Fruit fly (Drosophila melanogaster) whole organism, embryonic: ENCODE measurements around the gene CG15506.

ENCODE experiments used
- Aef1 ChIP-seq: fragments of 200-800 bp; sonication (Bioruptor generic); IDR thresholded peaks from 3 replicates; pipeline ENCODE4 v1.3.6; 2022; ENCODE audit warnings: missing biosample characterization, missing genetic modification characterization
- Atf-2 ChIP-seq: fragments of 200-800 bp; sonication (Bioruptor generic); optimal IDR thresholded peaks from 2 replicates; lab custom pipeline; 2016; ENCODE audit warnings: missing biosample characterization, missing genetic modification characterization
- B-H1 ChIP-seq: fragments of 200-800 bp; sonication (Bioruptor generic); IDR thresholded peaks from 3 replicates; pipeline ENCODE4 v1.3.6; 2022; ENCODE audit warnings: missing biosample characterization, missing genetic modification characterization
- C15 ChIP-seq: fragments of 200-800 bp; sonication (Bioruptor generic); IDR thresholded peaks from 3 replicates; pipeline ENCODE4 v1.3.6; 2022; ENCODE audit warnings: missing biosample characterization, missing genetic modification characterization
- CG11723 ChIP-seq: fragments of 200-800 bp; sonication (Bioruptor generic); optimal IDR thresholded peaks from 2 replicates; lab custom pipeline; 2017; ENCODE audit warnings: missing biosample characterization, mild to moderate bottlenecking, missing genetic modification characterization
- CG13424 ChIP-seq: fragments of 200-800 bp; sonication (Bioruptor generic); optimal IDR thresholded peaks from 2 replicates; lab custom pipeline; 2019; ENCODE audit warnings: missing biosample characterization, mild to moderate bottlenecking, missing genetic modification characterization, moderate library complexity
- CG14014 ChIP-seq: fragments of 200-800 bp; sonication (Bioruptor generic); IDR thresholded peaks from 2 replicates; pipeline ENCODE4 v1.3.6; 2022; ENCODE audit warnings: missing biosample characterization, missing genetic modification characterization
- CG17359 ChIP-seq: fragments of 200-800 bp; sonication (Bioruptor generic); optimal IDR thresholded peaks from 3 replicates; lab custom pipeline; 2018; ENCODE audit warnings: missing biosample characterization, mild to moderate bottlenecking, missing genetic modification characterization, moderate library complexity
- CG2120 ChIP-seq: fragments of 200-800 bp; sonication (Bioruptor generic); optimal IDR thresholded peaks from 3 replicates; lab custom pipeline; 2016; ENCODE audit warnings: missing biosample characterization, missing genetic modification characterization
- CG30020 ChIP-seq: fragments of 200-800 bp; optimal IDR thresholded peaks from 2 replicates; lab custom pipeline; 2019; ENCODE audit warnings: missing biosample characterization, mild to moderate bottlenecking, missing genetic modification characterization, moderate library complexity
- CG31441 ChIP-seq: fragments of 200-800 bp; sonication (Bioruptor generic); IDR thresholded peaks from 2 replicates; pipeline ENCODE4 v1.3.6; 2022; ENCODE audit warnings: missing biosample characterization, missing genetic modification characterization
- CG34376 ChIP-seq: fragments of 200-800 bp; sonication (Bioruptor generic); optimal IDR thresholded peaks from 2 replicates; lab custom pipeline; 2018; ENCODE audit warnings: missing biosample characterization, mild to moderate bottlenecking, missing genetic modification characterization
- CG4617 ChIP-seq: fragments of 200-800 bp; sonication (Bioruptor generic); optimal IDR thresholded peaks from 3 replicates; lab custom pipeline; 2016; ENCODE audit warnings: missing biosample characterization, missing genetic modification characterization, borderline replicate concordance
- CG8290 ChIP-seq, 3 experiments: fragments of 200-800 bp; sonication (Bioruptor generic); optimal IDR thresholded peaks; 2 replicates each; lab custom pipeline; 2016 to 2019; ENCODE audit warnings: missing biosample characterization in 3 of 3, missing genetic modification characterization in 3 of 3, mild to moderate bottlenecking in 2 of 3, moderate library complexity in 1 of 3
- CHES-1-like ChIP-seq: fragments of 200-800 bp; sonication (Bioruptor generic); optimal IDR thresholded peaks from 2 replicates; lab custom pipeline; 2016; ENCODE audit warnings: missing biosample characterization, missing genetic modification characterization
- CrebB ChIP-seq: fragments of 200-800 bp; sonication (Bioruptor generic); optimal IDR thresholded peaks from 3 replicates; lab custom pipeline; 2018; ENCODE audit warnings: missing biosample characterization, mild to moderate bottlenecking, missing genetic modification characterization
- Dfd ChIP-seq, 2 experiments: fragments of >200 bp; optimal IDR thresholded peaks; 2 replicates each; lab custom pipeline; 2017; ENCODE audit warnings: missing biosample characterization in 2 of 2, missing genetic modification characterization in 2 of 2
- Gsc ChIP-seq: fragments of 200-800 bp; sonication (Bioruptor generic); IDR thresholded peaks from 2 replicates; pipeline ENCODE4 v1.3.6; 2022; ENCODE audit warnings: missing biosample characterization, missing genetic modification characterization
- Hr39 ChIP-seq: fragments of >200 bp; optimal IDR thresholded peaks from 2 replicates; lab custom pipeline; 2017
- Hr51 ChIP-seq, 2 experiments: fragments of 200-800 bp; sonication (Bioruptor generic); optimal IDR thresholded peaks; 2 replicates in 1 of 2; 3 replicates in 1 of 2; lab custom pipeline; 2016 to 2018; ENCODE audit warnings: missing biosample characterization in 2 of 2, missing genetic modification characterization in 2 of 2, mild to moderate bottlenecking in 1 of 2, moderate library complexity in 1 of 2
- MTF-1 ChIP-seq: fragments of 200-800 bp; sonication (Bioruptor generic); optimal IDR thresholded peaks from 2 replicates; lab custom pipeline; 2018; ENCODE audit warnings: missing biosample characterization, mild to moderate bottlenecking, missing genetic modification characterization, borderline replicate concordance
- Mrtf ChIP-seq: fragments of 200-800 bp; sonication (Bioruptor generic); IDR thresholded peaks from 3 replicates; pipeline ENCODE4 v1.3.6; 2022; ENCODE audit warnings: missing biosample characterization, missing genetic modification characterization
- Pdp1 ChIP-seq, 2 experiments: fragments of 200-800 bp; sonication (Bioruptor generic); optimal IDR thresholded peaks; 3 replicates each; lab custom pipeline; 2016; ENCODE audit warnings: missing biosample characterization in 2 of 2, missing genetic modification characterization in 2 of 2, mild to moderate bottlenecking in 1 of 2, moderate library complexity in 1 of 2
- Ravus ChIP-seq: fragments of 200-800 bp; sonication (Bioruptor generic); IDR thresholded peaks from 2 replicates; pipeline ENCODE4 v1.3.6; 2022; ENCODE audit warnings: missing biosample characterization, missing genetic modification characterization
- Vsx1 ChIP-seq: fragments of 200-800 bp; sonication (Bioruptor generic); optimal IDR thresholded peaks from 2 replicates; lab custom pipeline; 2017; ENCODE audit warnings: missing biosample characterization, mild to moderate bottlenecking, missing genetic modification characterization, missing genetic modification reagents
- Xrp1 ChIP-seq: fragments of 200-800 bp; sonication (Bioruptor generic); IDR thresholded peaks from 2 replicates; pipeline ENCODE4 v1.3.6; 2022; ENCODE audit warnings: missing biosample characterization, missing genetic modification characterization
- YL-1 ChIP-seq: fragments of 200-800 bp; sonication (Bioruptor generic); optimal IDR thresholded peaks from 3 replicates; lab custom pipeline; 2017; ENCODE audit warnings: missing biosample characterization, mild to moderate bottlenecking, missing genetic modification characterization
- bigmax ChIP-seq: fragments of 200-800 bp; sonication (Bioruptor generic); optimal IDR thresholded peaks from 2 replicates; lab custom pipeline; 2018; ENCODE audit warnings: missing biosample characterization, mild to moderate bottlenecking, missing genetic modification characterization
- bowl ChIP-seq: fragments of 200-800 bp; sonication (Bioruptor generic); IDR thresholded peaks from 2 replicates; pipeline ENCODE4 v1.3.6; 2022; ENCODE audit warnings: missing biosample characterization, missing genetic modification characterization
- btn ChIP-seq: fragments of 200-800 bp; sonication (Bioruptor generic); optimal IDR thresholded peaks from 2 replicates; lab custom pipeline; 2016; ENCODE audit warnings: missing biosample characterization, missing genetic modification characterization
- cato ChIP-seq: fragments of 200-800 bp; sonication (Bioruptor generic); optimal IDR thresholded peaks from 2 replicates; lab custom pipeline; 2016; ENCODE audit warnings: missing biosample characterization, missing genetic modification characterization, borderline replicate concordance
- cg ChIP-seq: fragments of 200-800 bp; sonication (Bioruptor generic); optimal IDR thresholded peaks from 3 replicates; lab custom pipeline; 2019; ENCODE audit warnings: missing biosample characterization, mild to moderate bottlenecking, missing genetic modification characterization, moderate library complexity
- crp ChIP-seq, 2 experiments: fragments of 200-800 bp; sonication (Bioruptor generic); optimal IDR thresholded peaks; 2 replicates in 1 of 2; 3 replicates in 1 of 2; lab custom pipeline; 2017; ENCODE audit warnings: missing biosample characterization in 2 of 2, missing genetic modification characterization in 2 of 2, mild to moderate bottlenecking in 1 of 2, moderate library complexity in 1 of 2
- dimm ChIP-seq: fragments of 200-800 bp; sonication (Bioruptor generic); IDR thresholded peaks from 2 replicates; pipeline ENCODE4 v1.3.6; 2022; ENCODE audit warnings: missing biosample characterization, missing genetic modification characterization
- emc ChIP-seq: fragments of 200-800 bp; sonication (Bioruptor generic); optimal IDR thresholded peaks from 2 replicates; lab custom pipeline; 2016; ENCODE audit warnings: missing biosample characterization, missing genetic modification characterization
- esg ChIP-seq: fragments of 200-800 bp; sonication (Bioruptor generic); conservative IDR thresholded peaks from 2 replicates; pipeline ENCODE4 v1.3.6; 2022; ENCODE audit warnings: missing biosample characterization, missing genetic modification characterization
- eve ChIP-seq, 2 experiments: fragments of >200 bp; optimal IDR thresholded peaks; 2 replicates each; lab custom pipeline; 2017; ENCODE audit warnings: missing biosample characterization in 2 of 2, missing genetic modification characterization in 2 of 2
- exex ChIP-seq: fragments of 200-800 bp; sonication (Bioruptor generic); optimal IDR thresholded peaks from 4 replicates; lab custom pipeline; 2018; ENCODE audit warnings: missing biosample characterization, mild to moderate bottlenecking, missing genetic modification characterization, moderate library complexity
- fru ChIP-seq: fragments of >200 bp; optimal IDR thresholded peaks from 2 replicates; lab custom pipeline; 2017
- gem ChIP-seq: fragments of 200-800 bp; sonication (Bioruptor generic); optimal IDR thresholded peaks from 2 replicates; lab custom pipeline; 2019; ENCODE audit warnings: missing biosample characterization, mild to moderate bottlenecking, missing genetic modification characterization, moderate library complexity
- ham ChIP-seq: fragments of 200-800 bp; sonication (Bioruptor generic); IDR thresholded peaks from 2 replicates; pipeline ENCODE4 v1.3.6; 2022; ENCODE audit warnings: missing biosample characterization, missing genetic modification characterization
- hbn ChIP-seq: fragments of 200-800 bp; sonication (Bioruptor generic); IDR thresholded peaks from 2 replicates; pipeline ENCODE4 v1.3.6; 2022; ENCODE audit warnings: missing biosample characterization, missing genetic modification characterization; ENCODE audit not compliant: partially characterized antibody
- inv ChIP-seq: fragments of 200-800 bp; sonication (Bioruptor generic); IDR thresholded peaks from 2 replicates; pipeline ENCODE4 v1.3.6; 2022; ENCODE audit warnings: missing biosample characterization, missing genetic modification characterization; ENCODE audit not compliant: partially characterized antibody
- pb ChIP-seq: fragments of 200-800 bp; sonication (Bioruptor generic); optimal IDR thresholded peaks from 3 replicates; lab custom pipeline; 2016; ENCODE audit warnings: missing biosample characterization, missing genetic modification characterization
- phol ChIP-seq: fragments of 200-800 bp; sonication (Bioruptor generic); optimal IDR thresholded peaks from 3 replicates; lab custom pipeline; 2018; ENCODE audit warnings: missing biosample characterization, mild to moderate bottlenecking, missing genetic modification characterization, moderate library complexity
- ro ChIP-seq: fragments of 200-800 bp; sonication (Bioruptor generic); IDR thresholded peaks from 2 replicates; pipeline ENCODE4 v1.3.6; 2022; ENCODE audit warnings: missing biosample characterization, missing genetic modification characterization
- run ChIP-seq: fragments of 200-800 bp; sonication (Bioruptor generic); optimal IDR thresholded peaks from 3 replicates; lab custom pipeline; 2018; ENCODE audit warnings: missing biosample characterization, mild to moderate bottlenecking, missing genetic modification characterization
- tll ChIP-seq, 2 experiments: fragments of 200-800 bp in 1 of 2; fragments of >200 bp in 1 of 2; sonication (Bioruptor generic) in 1 of 2; optimal IDR thresholded peaks; 2 replicates each; lab custom pipeline; 2017 to 2019; ENCODE audit warnings: missing biosample characterization in 2 of 2, missing genetic modification characterization in 2 of 2, mild to moderate bottlenecking in 1 of 2, moderate library complexity in 1 of 2
- trem ChIP-seq: fragments of 200-800 bp; optimal IDR thresholded peaks from 3 replicates; lab custom pipeline; 2019; ENCODE audit warnings: missing biosample characterization, mild to moderate bottlenecking, missing genetic modification characterization, moderate library complexity
- unpg ChIP-seq: fragments of 200-800 bp; sonication (Bioruptor generic); optimal IDR thresholded peaks from 3 replicates; lab custom pipeline; 2018; ENCODE audit warnings: missing biosample characterization, mild to moderate bottlenecking, missing genetic modification characterization, moderate library complexity
- wek ChIP-seq: fragments of 200-800 bp; sonication (Bioruptor generic); optimal IDR thresholded peaks from 3 replicates; lab custom pipeline; 2018; ENCODE audit warnings: missing biosample characterization, mild to moderate bottlenecking, missing genetic modification characterization, moderate library complexity

CG15506 gene

DNA sequence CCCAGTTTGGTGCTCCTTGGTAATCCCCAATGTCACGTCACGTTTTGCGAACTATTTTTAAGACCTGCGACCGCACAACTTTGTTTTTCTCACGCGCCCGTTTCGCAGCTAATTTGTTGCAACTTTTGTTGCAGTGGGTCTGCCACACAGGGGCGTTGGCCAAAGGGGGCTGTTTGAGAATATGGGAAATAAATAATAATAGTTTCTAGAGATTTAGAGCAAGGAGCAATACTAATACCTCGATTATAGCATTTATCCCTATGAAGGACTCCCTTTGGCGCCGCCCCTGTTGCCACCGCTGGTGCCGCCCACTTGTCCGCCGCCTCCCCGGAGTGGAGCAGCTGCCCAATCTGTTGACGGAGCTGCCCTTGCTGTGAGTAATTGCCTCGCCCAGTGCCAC, 36.8 kb downstream of the CG15506 start (continued):
- TF ChIP-seq CHES-1-like (GFP tag; lab: Kevin White, UChicago) = no peak
- TF ChIP-seq ham (GFP tag; lab: Robert Waterston, UW) = no peak
- TF ChIP-seq CG30020 = no peak
- no peak for TF ChIP-seq Ravus (GFP tag; lab: Robert Waterston, UW)
- TF ChIP-seq Atf-2 (GFP tag; lab: Kevin White, UChicago) = no peak
- TF ChIP-seq B-H1 (GFP tag; lab: Robert Waterston, UW) = no peak
- TF ChIP-seq wek (GFP tag; lab: Kevin White, UChicago) = no peak
- no peak for TF ChIP-seq Hr39 (lab: Kevin White, UChicago)
- TF ChIP-seq CrebB (tag; lab: Kevin White, UChicago) = no peak
- TF ChIP-seq Mrtf (GFP tag; lab: Robert Waterston, UW) = peak; percentile 32; the same call in 1 of the 3 replicates
- TF ChIP-seq CG17359 = peak; percentile 37
- TF ChIP-seq inv = no peak
- no peak for TF ChIP-seq CG34376 (GFP tag; lab: Kevin White, UChicago)
- TF ChIP-seq run (tag; lab: Kevin White, UChicago) = no peak
- TF ChIP-seq tll (GFP tag; optimal IDR thresholded peaks at IDR 0.05; lab: Kevin White, UChicago) = no peak
- TF ChIP-seq Vsx1 (GFP tag; lab: Kevin White, UChicago) = no peak
- no peak for TF ChIP-seq crp (GFP tag; optimal IDR thresholded peaks at IDR 0.05; lab: Kevin White, UChicago)
- TF ChIP-seq CG8290 (GFP tag; optimal IDR thresholded peaks at IDR 0.05; lab: Kevin White, UChicago) = no peak
- no peak for TF ChIP-seq CG8290 (tag; optimal IDR thresholded peaks at IDR 0.05; lab: Kevin White, UChicago)
- no peak for TF ChIP-seq bigmax (GFP tag; lab: Kevin White, UChicago)
- TF ChIP-seq eve (GFP tag; optimal IDR thresholded peaks at IDR 0.05; lab: Kevin White, UChicago) = no peak
- no peak for TF ChIP-seq trem
- 0 out of 2 replicates have a peak, but pooled peaks have one; percentile 21 for TF ChIP-seq esg
- TF ChIP-seq Xrp1 (GFP tag; lab: Robert Waterston, UW) = no peak
- no peak for TF ChIP-seq btn (GFP tag; lab: Kevin White, UChicago)
- TF ChIP-seq CG13424 (tag; lab: Kevin White, UChicago) = peak; percentile 30
- TF ChIP-seq ro (GFP tag; lab: Robert Waterston, UW) = no peak
- no peak for TF ChIP-seq hbn (GFP tag; lab: Robert Waterston, UW)
- TF ChIP-seq fru (lab: Kevin White, UChicago) = no peak
- TF ChIP-seq Aef1 (GFP tag; lab: Robert Waterston, UW) = no peak
- no peak for TF ChIP-seq C15
- TF ChIP-seq bowl (GFP tag; lab: Robert Waterston, UW) = no peak
- TF ChIP-seq gem = no peak
- no peak for TF ChIP-seq Gsc (GFP tag; lab: Robert Waterston, UW)
- no peak for TF ChIP-seq CG31441 (GFP tag; lab: Robert Waterston, UW)
- no peak for TF ChIP-seq pb (GFP tag; lab: Kevin White, UChicago)
- no peak for TF ChIP-seq CG14014
- TF ChIP-seq MTF-1 (GFP tag; lab: Kevin White, UChicago) = no peak
- peak; percentile 9 for TF ChIP-seq phol (tag; lab: Kevin White, UChicago)
- no peak for TF ChIP-seq CG2120 (GFP tag; lab: Kevin White, UChicago)
- no peak for TF ChIP-seq Hr51 (GFP tag; optimal IDR thresholded peaks at IDR 0.05; lab: Kevin White, UChicago)
- no peak for TF ChIP-seq Pdp1 (GFP tag; optimal IDR thresholded peaks at IDR 0.05; lab: Kevin White, UChicago)
- no peak for TF ChIP-seq exex
- no peak for TF ChIP-seq CG11723 (GFP tag; lab: Kevin White, UChicago)
- peak; percentile 19 for TF ChIP-seq unpg (GFP tag; lab: Kevin White, UChicago)
- no peak for TF ChIP-seq cg (GFP tag; lab: Kevin White, UChicago)
- TF ChIP-seq CG4617 = no peak
- TF ChIP-seq cato = no peak
- TF ChIP-seq emc (GFP tag; lab: Kevin White, UChicago) = no peak
- TF ChIP-seq Dfd (GFP tag; optimal IDR thresholded peaks at IDR 0.05; lab: Kevin White, UChicago) = no peak
- TF ChIP-seq dimm = no peak
- TF ChIP-seq YL-1 (GFP tag; lab: Kevin White, UChicago) = no peak
